Worm (Caenorhabditis elegans) whole organism, early embryonic: ENCODE measurements around the gene R02F11.11.

ENCODE experiments used
- B0310.2 ChIP-seq: sonication (generic microtip); optimal IDR thresholded peaks from 2 replicates; lab custom pipeline; 2016; ENCODE audit warnings: mild to moderate bottlenecking, missing genetic modification characterization, missing compliant biosample characterization
- F13C5.2 ChIP-seq: sonication (generic microtip); optimal IDR thresholded peaks from 2 replicates; lab custom pipeline; 2017; ENCODE audit warnings: mild to moderate bottlenecking, missing genetic modification characterization, inconsistent platforms, missing compliant biosample characterization
- aly-1 ChIP-seq: sonication (generic microtip); optimal IDR thresholded peaks from 2 replicates; lab custom pipeline; 2016; ENCODE audit warnings: missing genetic modification characterization, missing compliant biosample characterization
- ama-1 ChIP-seq: fragments of 150-350 bp; optimal IDR thresholded peaks from 2 replicates; lab custom pipeline; 2014
- ceh-13 ChIP-seq: fragments of 200-800 bp; sonication (Bioruptor generic); optimal IDR thresholded peaks from 2 replicates; lab custom pipeline; 2018; ENCODE audit warnings: mild to moderate bottlenecking, missing genetic modification characterization, missing compliant biosample characterization
- ceh-36 ChIP-seq: sonication (generic microtip); optimal IDR thresholded peaks from 2 replicates; lab custom pipeline; 2016; ENCODE audit warnings: missing genetic modification characterization, inconsistent platforms, missing compliant biosample characterization
- ets-7 ChIP-seq: sonication (generic microtip); optimal IDR thresholded peaks from 2 replicates; lab custom pipeline; 2016; ENCODE audit warnings: missing genotype, missing genetic modification characterization, missing compliant biosample characterization
- flt-1 ChIP-seq: fragments of 200-800 bp; sonication (Bioruptor generic); IDR thresholded peaks from 2 replicates; pipeline ENCODE4 v1.3.6; 2022; ENCODE audit warnings: missing genetic modification characterization, missing compliant biosample characterization
- hmbx-1 ChIP-seq: sonication (generic microtip); optimal IDR thresholded peaks from 2 replicates; lab custom pipeline; 2016; ENCODE audit warnings: mild to moderate bottlenecking, missing genetic modification characterization, missing compliant biosample characterization
- hmg-4 ChIP-seq: fragments of 200-800 bp; sonication (Bioruptor generic); optimal IDR thresholded peaks from 2 replicates; lab custom pipeline; 2018; ENCODE audit warnings: mild to moderate bottlenecking, missing genetic modification characterization, missing compliant biosample characterization
- hnd-1 ChIP-seq: sonication (generic microtip); optimal IDR thresholded peaks from 2 replicates; lab custom pipeline; 2016; ENCODE audit warnings: missing genetic modification characterization, missing compliant biosample characterization
- pes-1 ChIP-seq: fragments of 200-800 bp; sonication (Bioruptor generic); IDR thresholded peaks from 2 replicates; pipeline ENCODE4 v1.3.6; 2022; ENCODE audit warnings: missing genetic modification reagents, missing genetic modification characterization, missing compliant biosample characterization
- scrt-1 ChIP-seq: fragments of 200-800 bp; sonication (Bioruptor generic); IDR thresholded peaks from 2 replicates; pipeline ENCODE4 v1.3.6; 2022; ENCODE audit warnings: missing genetic modification characterization, missing compliant biosample characterization
- sea-1 ChIP-seq: fragments of 200-800 bp; sonication (Bioruptor generic); conservative IDR thresholded peaks from 2 replicates; pipeline ENCODE4 v1.3.6; 2022; ENCODE audit warnings: missing genetic modification characterization, missing compliant biosample characterization
- tbx-11 ChIP-seq: fragments of 200-800 bp; sonication (Bioruptor generic); IDR thresholded peaks from 2 replicates; pipeline ENCODE4 v1.3.6; 2022; ENCODE audit warnings: missing genetic modification characterization, missing compliant biosample characterization
- tbx-37 ChIP-seq: fragments of 200-800 bp; sonication (Bioruptor generic); conservative IDR thresholded peaks from 2 replicates; pipeline ENCODE4 v1.3.6; 2022; ENCODE audit warnings: missing genetic modification reagents, missing genetic modification characterization, missing compliant biosample characterization
- tra-4 ChIP-seq: sonication (generic microtip); optimal IDR thresholded peaks from 2 replicates; lab custom pipeline; 2017; ENCODE audit warnings: missing genetic modification characterization, missing compliant biosample characterization

Gene R02F11.11

DNA sequence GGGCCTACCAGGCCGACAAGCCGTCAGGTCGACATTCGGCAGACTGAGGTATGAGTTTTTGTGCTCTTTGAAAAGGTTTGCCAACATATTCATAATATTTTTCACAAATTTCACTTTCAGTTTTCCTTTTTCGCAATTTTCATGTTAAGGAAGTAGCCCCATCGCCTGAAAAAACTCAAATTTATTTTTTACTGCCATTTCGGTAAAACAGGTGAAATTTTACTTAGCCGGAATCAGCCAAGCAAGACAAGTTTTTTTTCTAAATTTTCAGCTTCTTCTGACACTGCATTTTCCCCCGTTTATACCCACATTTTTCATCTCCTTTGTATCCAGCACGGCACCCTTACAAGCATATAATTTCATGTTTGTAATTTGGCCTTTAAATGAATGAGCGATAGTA lies at the start of gene R02F11.11:
R02F11.11 (plus strand) TSS at position 301 of the 400 bp plus-strand sequence.
- TF ChIP-seq flt-1 (no peak), B0310.2 (no peak), ama-1 (lab: Kevin White, UChicago) (no peak), sea-1 (no peak), F13C5.2 (no peak), aly-1 (tag; lab: Kevin White, UChicago) (no peak), ceh-13 (GFP tag; lab: Kevin White, UChicago) (no peak), ceh-36 (tag; lab: Kevin White, UChicago) (no peak), tbx-37 (no peak), hmbx-1 (tag; lab: Kevin White, UChicago) (no peak), ets-7 (tag; lab: Kevin White, UChicago) (no peak), hnd-1 (tag; lab: Kevin White, UChicago) (no peak), hmg-4 (no peak)

DNA sequence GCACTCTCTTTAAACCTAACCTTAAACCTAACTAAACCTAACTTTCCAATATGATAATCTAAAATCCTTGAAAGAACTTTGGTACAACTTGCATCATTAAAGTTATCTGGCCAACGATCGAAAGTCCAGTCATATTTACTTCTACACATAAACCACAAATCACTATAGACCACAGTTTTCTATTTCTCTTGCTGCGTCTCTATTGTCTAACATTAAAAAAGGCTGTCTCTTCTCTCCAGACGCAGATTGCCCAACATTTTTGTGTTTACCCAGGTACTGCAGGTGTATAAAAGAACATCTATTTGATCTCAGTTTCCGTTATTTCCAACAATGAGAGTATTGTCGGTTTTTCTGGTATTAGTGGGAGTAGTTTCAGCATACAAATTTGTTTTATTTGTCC lies 49.5 kb upstream of the R02F11.11 start, which contains the start of gene ugt-61:
ugt-61 (plus strand) TSS at position 233 of the 400 bp plus-strand sequence.
- TF ChIP-seq tbx-11 (GFP tag; lab: Robert Waterston, UW) (no peak), ama-1 (lab: Kevin White, UChicago) (no peak)

DNA sequence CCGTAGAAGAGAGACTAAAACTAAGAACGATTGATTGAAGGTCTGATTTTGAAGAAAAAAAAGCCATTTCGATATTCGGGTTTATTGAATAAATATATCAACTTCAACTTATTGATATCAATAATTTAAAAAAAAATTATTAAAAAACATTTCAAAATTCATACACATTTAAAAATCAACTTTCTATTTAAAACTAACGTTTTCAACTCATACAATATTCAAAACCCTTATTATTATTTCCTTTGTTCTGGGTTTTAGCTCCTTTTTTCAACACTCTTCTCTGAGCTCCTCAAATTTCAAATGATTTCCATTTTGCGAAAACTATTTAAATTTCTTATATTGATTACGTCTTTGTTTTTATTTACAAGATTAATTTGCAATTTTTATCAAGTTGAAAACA lies 46.4 kb upstream of the R02F11.11 start, which contains the start of gene C18G1.7:
C18G1.7 (plus strand) TSS at position 301 of the 400 bp plus-strand sequence.
- TF ChIP-seq aly-1 (tag; lab: Kevin White, UChicago) = no peak
- TF ChIP-seq ets-7 (tag; lab: Kevin White, UChicago) = no peak
- TF ChIP-seq tra-4 (tag; lab: Kevin White, UChicago) = no peak
- TF ChIP-seq tbx-37 = no peak
- TF ChIP-seq F13C5.2 = no peak
- no peak for TF ChIP-seq hnd-1 (tag; lab: Kevin White, UChicago)
- TF ChIP-seq flt-1 = no peak
- no peak for TF ChIP-seq sea-1
- TF ChIP-seq pes-1 = no peak
- no peak for TF ChIP-seq ama-1 (lab: Kevin White, UChicago)
- TF ChIP-seq tbx-11 (GFP tag; lab: Robert Waterston, UW) = no peak
- no peak for TF ChIP-seq scrt-1 (GFP tag; lab: Robert Waterston, UW)
- TF ChIP-seq ceh-36 (tag; lab: Kevin White, UChicago) = no peak
- no peak for TF ChIP-seq B0310.2

DNA sequence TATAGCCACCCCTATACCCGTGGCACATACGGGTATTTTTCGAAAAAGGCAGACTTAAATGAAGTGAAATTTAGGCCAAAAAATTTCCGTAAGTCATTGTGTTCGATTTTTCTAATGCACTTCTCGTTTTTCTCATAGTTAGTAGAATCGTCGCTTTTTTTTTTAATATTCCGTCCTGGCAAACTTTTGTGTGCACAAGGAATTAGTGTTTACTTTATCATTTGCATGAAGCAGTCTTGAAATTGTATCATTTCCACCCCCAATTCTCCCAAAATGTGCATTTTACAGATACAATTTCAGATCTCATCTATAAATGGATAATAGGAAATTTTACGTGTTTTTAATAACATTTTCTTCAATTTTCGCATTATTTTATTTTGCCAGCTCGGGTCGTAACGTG lies 41.4 kb upstream of the R02F11.11 start, which contains the start of gene C18G1.6:
C18G1.6 (plus strand) TSS at position 301 of the 400 bp plus-strand sequence.
- TF ChIP-seq tra-4 (tag; lab: Kevin White, UChicago) (no peak), tbx-11 (GFP tag; lab: Robert Waterston, UW) (no peak), hnd-1 (tag; lab: Kevin White, UChicago) (no peak), ceh-13 (GFP tag; lab: Kevin White, UChicago) (no peak), B0310.2 (no peak), ets-7 (tag; lab: Kevin White, UChicago) (no peak), flt-1 (no peak)

DNA sequence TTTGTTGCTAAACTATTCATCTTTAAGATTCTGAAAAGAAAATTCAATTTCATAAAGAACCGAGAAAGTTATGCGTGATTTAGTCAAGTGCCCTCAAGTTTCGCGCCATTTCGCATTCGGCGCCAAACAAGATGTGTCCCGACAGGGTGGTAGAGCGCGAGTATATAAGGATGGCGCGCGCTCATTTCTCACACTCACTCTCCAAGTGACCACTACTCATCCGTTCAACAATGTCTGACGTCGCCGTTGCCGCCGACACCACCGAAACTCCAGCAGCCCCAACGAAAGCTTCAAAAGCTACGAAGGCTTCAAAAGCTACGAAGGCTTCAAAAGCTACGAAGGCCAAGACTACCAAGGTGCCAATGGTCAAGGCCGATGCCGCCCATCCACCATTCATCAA lies 37.5 kb upstream of the R02F11.11 start, which contains the start of gene hil-4:
hil-4 (plus strand) TSS at position 191 of the 400 bp plus-strand sequence.
- TF ChIP-seq tbx-11 (GFP tag; lab: Robert Waterston, UW) = no peak
- no peak for TF ChIP-seq ama-1 (lab: Kevin White, UChicago)
- no peak for TF ChIP-seq sea-1
- TF ChIP-seq flt-1 = no peak
- no peak for TF ChIP-seq ceh-36 (tag; lab: Kevin White, UChicago)
- TF ChIP-seq hmbx-1 (tag; lab: Kevin White, UChicago) = no peak
- TF ChIP-seq ets-7 (tag; lab: Kevin White, UChicago) = no peak
- no peak for TF ChIP-seq hnd-1 (tag; lab: Kevin White, UChicago)

DNA sequence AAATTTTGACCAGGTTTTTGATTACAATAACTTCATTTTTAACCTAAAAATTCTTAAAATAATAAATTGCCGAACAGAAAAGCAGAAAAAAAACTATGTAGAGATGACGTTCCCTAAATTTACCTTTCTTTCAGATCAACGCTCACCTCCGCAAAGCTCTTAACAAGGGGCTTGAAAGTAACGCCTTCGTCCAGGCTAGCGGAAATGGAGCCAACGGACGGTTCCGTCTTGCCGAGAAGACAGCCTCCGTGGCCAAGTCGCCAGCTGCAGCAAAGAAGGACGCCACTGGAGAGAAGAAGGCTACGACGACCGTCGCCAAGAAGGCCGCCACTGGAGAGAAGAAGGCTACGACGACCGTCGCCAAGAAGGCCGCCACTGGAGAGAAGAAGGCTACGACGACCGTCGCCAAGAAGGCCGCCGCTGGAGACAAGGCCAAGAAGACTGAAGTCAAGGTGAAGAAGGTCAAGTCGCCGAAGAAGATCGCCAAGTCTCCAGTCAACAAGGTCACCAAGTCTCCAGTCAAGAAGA lies 36.9 kb upstream of the R02F11.11 start:
- TF ChIP-seq hnd-1 (tag; lab: Kevin White, UChicago) = no peak
- no peak for TF ChIP-seq hmbx-1 (tag; lab: Kevin White, UChicago)
- TF ChIP-seq ets-7 (tag; lab: Kevin White, UChicago) = no peak

DNA sequence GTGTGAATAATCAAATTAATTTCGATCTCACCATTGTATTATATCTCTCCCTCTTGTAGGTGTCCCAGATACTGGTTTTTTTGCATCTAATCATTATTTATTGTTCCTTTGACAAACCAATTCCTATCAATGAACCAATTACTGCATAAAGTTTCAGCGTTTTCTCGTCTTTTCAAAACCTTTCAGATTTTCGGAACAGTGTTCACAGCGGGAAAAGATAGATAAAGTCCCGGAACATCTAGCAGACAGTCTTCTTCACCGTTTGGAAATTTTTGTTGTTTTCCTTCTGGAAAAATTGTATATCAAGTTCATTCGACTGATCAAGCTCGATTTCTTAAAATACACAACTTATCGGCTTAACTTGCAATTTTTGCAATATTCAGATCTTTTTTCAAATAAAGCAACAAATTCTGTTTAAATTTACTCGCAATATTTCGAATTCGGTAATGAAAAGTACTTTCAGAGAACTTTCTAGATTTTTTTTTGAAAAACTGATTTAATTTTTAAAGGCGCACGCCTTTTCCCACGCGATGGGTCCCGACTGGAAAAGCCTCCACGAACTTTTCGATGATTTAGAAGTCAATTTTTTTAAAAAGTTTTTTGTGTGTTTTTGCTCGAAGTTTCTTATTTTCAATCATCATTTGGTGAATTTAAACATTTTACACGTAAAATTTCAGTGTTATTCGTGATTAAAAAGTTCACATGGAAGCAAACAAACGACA lies 36.2 kb upstream of the R02F11.11 start, which contains the start of gene pgl-3:
pgl-3 (plus strand) TSS at position 672 of the 722 bp plus-strand sequence.
- TF ChIP-seq hnd-1 (tag; lab: Kevin White, UChicago) (no peak), aly-1 (tag; lab: Kevin White, UChicago) (no peak), F13C5.2 (no peak), sea-1 (no peak), hmg-4 (no peak), pes-1 (no peak)

DNA sequence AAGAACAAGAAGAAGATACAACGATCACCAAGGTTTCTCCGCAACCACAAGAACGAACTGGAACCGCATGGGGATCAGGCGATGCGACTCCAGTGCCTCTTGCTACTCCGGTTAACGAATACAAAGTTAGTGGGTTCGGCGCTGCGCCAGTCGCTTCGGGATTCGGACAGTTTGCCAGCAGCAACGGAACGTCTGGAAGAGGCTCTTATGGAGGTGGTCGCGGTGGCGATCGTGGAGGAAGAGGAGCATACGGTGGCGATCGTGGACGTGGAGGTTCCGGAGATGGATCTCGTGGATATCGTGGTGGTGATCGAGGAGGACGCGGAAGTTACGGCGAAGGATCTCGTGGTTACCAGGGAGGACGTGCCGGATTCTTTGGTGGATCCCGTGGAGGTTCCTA lies 33.6 kb upstream of the R02F11.11 start:
- TF ChIP-seq hmg-4 (no peak), F13C5.2 (no peak), pes-1 (no peak), flt-1 (no peak), hnd-1 (tag; lab: Kevin White, UChicago) (no peak), tbx-11 (GFP tag; lab: Robert Waterston, UW) (no peak), tra-4 (tag; lab: Kevin White, UChicago) (no peak), hmbx-1 (tag; lab: Kevin White, UChicago) (no peak), ets-7 (tag; lab: Kevin White, UChicago) (no peak), sea-1 (no peak), B0310.2 (no peak), ceh-13 (GFP tag; lab: Kevin White, UChicago) (no peak), aly-1 (tag; lab: Kevin White, UChicago) (no peak)
